Fruit fly (Drosophila melanogaster) whole organism, embryonic: ENCODE data around the gene CG9839.

Source experiments
- CG10431 ChIP-seq: fragments of 200-800 bp; sonication (Bioruptor generic); optimal IDR thresholded peaks from 3 replicates; lab custom pipeline; 2018; ENCODE audit warnings: missing biosample characterization, mild to moderate bottlenecking, missing genetic modification characterization
- CG10462 ChIP-seq: fragments of 200-800 bp; sonication (Bioruptor generic); optimal IDR thresholded peaks from 2 replicates; lab custom pipeline; 2016; ENCODE audit warnings: missing biosample characterization, missing genetic modification characterization
- CG10565 ChIP-seq: fragments of 200-800 bp; sonication (Bioruptor generic); optimal IDR thresholded peaks from 3 replicates; lab custom pipeline; 2016; ENCODE audit warnings: missing biosample characterization, mild to moderate bottlenecking, missing genetic modification characterization
- CG10654 ChIP-seq: fragments of 200-800 bp; sonication (Bioruptor generic); optimal IDR thresholded peaks from 2 replicates; lab custom pipeline; 2016; ENCODE audit warnings: missing biosample characterization, missing genetic modification characterization
- CG10979 ChIP-seq: fragments of 200-800 bp; sonication (Bioruptor generic); optimal IDR thresholded peaks from 2 replicates; lab custom pipeline; 2018; ENCODE audit warnings: missing biosample characterization, mild to moderate bottlenecking, missing genetic modification characterization, moderate library complexity
- CG15269 ChIP-seq: fragments of 200-800 bp; sonication (Bioruptor generic); optimal IDR thresholded peaks from 2 replicates; lab custom pipeline; 2018; ENCODE audit warnings: missing biosample characterization, mild to moderate bottlenecking, missing genetic modification characterization, moderate library complexity
- CG16815 ChIP-seq: fragments of 200-800 bp; sonication (Bioruptor generic); optimal IDR thresholded peaks from 3 replicates; lab custom pipeline; 2017; ENCODE audit warnings: missing biosample characterization, mild to moderate bottlenecking, missing genetic modification characterization
- CG17186 ChIP-seq: fragments of 200-800 bp; sonication (Bioruptor generic); optimal IDR thresholded peaks from 3 replicates; lab custom pipeline; 2017; ENCODE audit warnings: missing biosample characterization, missing genetic modification reagents, missing genetic modification characterization
- CG17359 ChIP-seq: fragments of 200-800 bp; sonication (Bioruptor generic); optimal IDR thresholded peaks from 3 replicates; lab custom pipeline; 2018; ENCODE audit warnings: missing biosample characterization, mild to moderate bottlenecking, missing genetic modification characterization, moderate library complexity
- CG17568 ChIP-seq: fragments of 200-800 bp; sonication (Bioruptor generic); optimal IDR thresholded peaks from 2 replicates; lab custom pipeline; 2018; ENCODE audit warnings: missing biosample characterization, mild to moderate bottlenecking, missing genetic modification characterization, moderate library complexity
- CG17829 ChIP-seq: fragments of 200-800 bp; optimal IDR thresholded peaks from 2 replicates; lab custom pipeline; 2019; ENCODE audit warnings: missing biosample characterization, mild to moderate bottlenecking, missing genetic modification characterization, moderate library complexity
- CG17912 ChIP-seq: fragments of 200-800 bp; sonication (Bioruptor generic); optimal IDR thresholded peaks from 2 replicates; lab custom pipeline; 2018; ENCODE audit warnings: missing biosample characterization, mild to moderate bottlenecking, missing genetic modification characterization
- CG30403 ChIP-seq: fragments of 200-800 bp; sonication (Bioruptor generic); optimal IDR thresholded peaks from 3 replicates; lab custom pipeline; 2016; ENCODE audit warnings: missing biosample characterization, missing genetic modification characterization
- CG31224 ChIP-seq: fragments of 200-800 bp; sonication (Bioruptor generic); IDR thresholded peaks from 2 replicates; pipeline ENCODE4 v1.3.6; 2022; ENCODE audit warnings: missing biosample characterization, missing genetic modification characterization
- CG32772 ChIP-seq: fragments of 200-800 bp; sonication (Bioruptor generic); IDR thresholded peaks from 2 replicates; pipeline ENCODE4 v1.3.6; 2022; ENCODE audit warnings: missing biosample characterization, missing genetic modification characterization
- CG4617 ChIP-seq: fragments of 200-800 bp; sonication (Bioruptor generic); optimal IDR thresholded peaks from 3 replicates; lab custom pipeline; 2016; ENCODE audit warnings: missing biosample characterization, missing genetic modification characterization, borderline replicate concordance
- CG5245 ChIP-seq: fragments of 200-800 bp; sonication (Bioruptor generic); optimal IDR thresholded peaks from 3 replicates; lab custom pipeline; 2016; ENCODE audit warnings: missing biosample characterization, missing genetic modification characterization
- CG8924 ChIP-seq: fragments of 200-800 bp; optimal IDR thresholded peaks from 3 replicates; lab custom pipeline; 2019; ENCODE audit warnings: missing biosample characterization, mild to moderate bottlenecking, missing genetic modification characterization, moderate library complexity
- CG9932 ChIP-seq: fragments of 200-800 bp; sonication (Bioruptor generic); IDR thresholded peaks from 2 replicates; pipeline ENCODE4 v1.3.6; 2022; ENCODE audit warnings: missing biosample characterization, missing genetic modification characterization
- Chrac-16 ChIP-seq: fragments of 200-800 bp; sonication (Bioruptor generic); optimal IDR thresholded peaks from 3 replicates; lab custom pipeline; 2016; ENCODE audit warnings: missing biosample characterization, missing genetic modification characterization
- Dref ChIP-seq: fragments of 200-800 bp; sonication (Bioruptor generic); IDR thresholded peaks from 2 replicates; pipeline ENCODE4 v1.3.6; 2022; ENCODE audit warnings: missing biosample characterization, missing genetic modification characterization
- E2f2 ChIP-seq: fragments of 200-800 bp; sonication (Bioruptor generic); IDR thresholded peaks from 2 replicates; pipeline ENCODE4 v1.3.6; 2022; ENCODE audit warnings: missing biosample characterization, missing genetic modification characterization
- HHEX ChIP-seq: fragments of 200-800 bp; sonication (Bioruptor generic); optimal IDR thresholded peaks from 3 replicates; lab custom pipeline; 2017; ENCODE audit warnings: missing biosample characterization, mild to moderate bottlenecking, missing genetic modification characterization, missing genetic modification reagents
- Hr78 ChIP-seq, 2 experiments: fragments of 200-800 bp in 1 of 2; fragments of >200 bp in 1 of 2; sonication (Bioruptor generic) in 1 of 2; optimal IDR thresholded peaks; 2 replicates each; lab custom pipeline; 2017 to 2019; ENCODE audit warnings: missing biosample characterization in 2 of 2, missing genetic modification characterization in 2 of 2, mild to moderate bottlenecking in 1 of 2, moderate library complexity in 1 of 2
- Mrtf ChIP-seq: fragments of 200-800 bp; sonication (Bioruptor generic); IDR thresholded peaks from 3 replicates; pipeline ENCODE4 v1.3.6; 2022; ENCODE audit warnings: missing biosample characterization, missing genetic modification characterization
- NC2β ChIP-seq: fragments of 200-800 bp; sonication (Bioruptor generic); optimal IDR thresholded peaks from 2 replicates; lab custom pipeline; 2016; ENCODE audit warnings: missing biosample characterization, missing genetic modification characterization
- Nf-YB ChIP-seq: fragments of 200-800 bp; sonication (Bioruptor generic); optimal IDR thresholded peaks from 3 replicates; lab custom pipeline; 2019; ENCODE audit warnings: missing biosample characterization, mild to moderate bottlenecking, missing genetic modification characterization, moderate library complexity
- Nf-YC ChIP-seq: fragments of 200-800 bp; optimal IDR thresholded peaks from 3 replicates; lab custom pipeline; 2019; ENCODE audit warnings: missing biosample characterization, mild to moderate bottlenecking, missing genetic modification characterization, moderate library complexity
- Sin3A ChIP-seq: fragments of >200 bp; optimal IDR thresholded peaks from 2 replicates; lab custom pipeline; 2018
- TFAM ChIP-seq: fragments of 200-800 bp; sonication (Bioruptor generic); optimal IDR thresholded peaks from 2 replicates; lab custom pipeline; 2017; ENCODE audit warnings: missing biosample characterization, missing genetic modification characterization, inconsistent platforms
- Usf ChIP-seq: fragments of 200-800 bp; sonication (Bioruptor generic); optimal IDR thresholded peaks from 2 replicates; lab custom pipeline; 2017; ENCODE audit warnings: missing genotype, missing biosample characterization, missing genetic modification characterization
- ap ChIP-seq: fragments of 200-800 bp; sonication (Bioruptor generic); IDR thresholded peaks from 2 replicates; pipeline ENCODE4 v1.3.6; 2022; ENCODE audit warnings: missing biosample characterization, missing genetic modification characterization
- ci ChIP-seq: fragments of 200-800 bp; sonication (Bioruptor generic); IDR thresholded peaks from 3 replicates; pipeline ENCODE4 v1.3.6; 2022; ENCODE audit warnings: missing biosample characterization, missing genetic modification characterization
- cwo ChIP-seq: fragments of 200-800 bp; sonication (Bioruptor generic); optimal IDR thresholded peaks from 3 replicates; lab custom pipeline; 2017; ENCODE audit warnings: missing biosample characterization, missing genetic modification characterization, mild to moderate bottlenecking, moderate library complexity, missing genetic modification reagents
- dmrt99B ChIP-seq: fragments of 200-800 bp; sonication (Bioruptor generic); optimal IDR thresholded peaks from 2 replicates; lab custom pipeline; 2018; ENCODE audit warnings: missing biosample characterization, mild to moderate bottlenecking, missing genetic modification characterization, moderate library complexity
- dpn ChIP-seq, 2 experiments: fragments of 200-800 bp; sonication (Bioruptor generic); optimal IDR thresholded peaks; 3 replicates each; lab custom pipeline; 2016; ENCODE audit warnings: missing biosample characterization in 2 of 2, missing genetic modification characterization in 2 of 2
- dysf ChIP-seq: fragments of 200-800 bp; sonication (Bioruptor generic); IDR thresholded peaks from 3 replicates; pipeline ENCODE4 v1.3.6; 2022; ENCODE audit warnings: missing biosample characterization, missing genetic modification characterization
- en ChIP-seq: fragments of 200-800 bp; sonication (Bioruptor generic); optimal IDR thresholded peaks from 2 replicates; lab custom pipeline; 2016; ENCODE audit warnings: missing biosample characterization, missing genetic modification characterization
- esg ChIP-seq: fragments of 200-800 bp; sonication (Bioruptor generic); conservative IDR thresholded peaks from 2 replicates; pipeline ENCODE4 v1.3.6; 2022; ENCODE audit warnings: missing biosample characterization, missing genetic modification characterization
- eyg ChIP-seq: fragments of 200-800 bp; sonication (Bioruptor generic); optimal IDR thresholded peaks from 3 replicates; lab custom pipeline; 2016; ENCODE audit warnings: missing biosample characterization, missing genetic modification characterization
- gcm ChIP-seq: fragments of 200-800 bp; sonication (Bioruptor generic); optimal IDR thresholded peaks from 2 replicates; lab custom pipeline; 2019; ENCODE audit warnings: missing biosample characterization, mild to moderate bottlenecking, missing genetic modification characterization, moderate library complexity
- grau ChIP-seq: fragments of 200-800 bp; optimal IDR thresholded peaks from 3 replicates; lab custom pipeline; 2019; ENCODE audit warnings: missing biosample characterization, mild to moderate bottlenecking, missing genetic modification characterization, moderate library complexity
- lola ChIP-seq, 3 experiments: fragments of >200 bp in 2 of 3; fragments of 200-800 bp in 1 of 3; sonication (Bioruptor generic) in 1 of 3; optimal IDR thresholded peaks; 2 replicates each; lab custom pipeline; 2017 to 2019; ENCODE audit warnings: missing biosample characterization in 3 of 3, missing genetic modification characterization in 3 of 3, mild to moderate bottlenecking in 1 of 3, moderate library complexity in 1 of 3
- lov ChIP-seq, 2 experiments: fragments of 200-800 bp in 1 of 2; fragments of >200 bp in 1 of 2; sonication (Bioruptor generic) in 1 of 2; IDR thresholded peaks in 1 of 2; optimal IDR thresholded peaks in 1 of 2; 2 replicates in 1 of 2; 3 replicates in 1 of 2; pipeline versions ENCODE4 v1.3.6 to Lab custom; 2017 to 2022; ENCODE audit warnings: missing biosample characterization in 1 of 2, missing genetic modification characterization in 1 of 2
- oc ChIP-seq: fragments of 200-800 bp; sonication (Bioruptor generic); optimal IDR thresholded peaks from 2 replicates; lab custom pipeline; 2018; ENCODE audit warnings: missing biosample characterization, mild to moderate bottlenecking, missing genetic modification characterization, moderate library complexity
- scrt ChIP-seq: fragments of 200-800 bp; sonication (Bioruptor generic); optimal IDR thresholded peaks from 2 replicates; lab custom pipeline; 2018; ENCODE audit warnings: missing biosample characterization, mild to moderate bottlenecking, missing genetic modification characterization, moderate library complexity
- sens ChIP-seq: fragments of 200-800 bp; sonication (Bioruptor generic); peaks from one replicate; lab custom pipeline; 2016; ENCODE audit warnings: missing biosample characterization, missing genetic modification characterization
- ttk ChIP-seq: fragments of 200-800 bp; sonication (Bioruptor generic); IDR thresholded peaks from 2 replicates; pipeline ENCODE4 v2.1.2; 2022; ENCODE audit warnings: missing biosample characterization, missing genetic modification characterization

CG9839 gene

dm6 chr3R:8849373-8850228 lies 44.0 kb upstream of the CG9839 start (continued):
- TF ChIP-seq grau (tag; lab: Kevin White, UChicago) (peak; percentile 40), esg (GFP tag; lab: Robert Waterston, UW) (peak; percentile 29; the same call in 1 of the 2 replicates), CG8924 (tag; lab: Kevin White, UChicago) (peak; percentile 32), CG5245 (GFP tag; lab: Kevin White, UChicago) (peak; percentile 5), Sin3A (lab: Kevin White, UChicago) (no peak), CG17568 (GFP tag; lab: Kevin White, UChicago) (no peak), CG10979 (peak; percentile 59), CG9932 (GFP tag; lab: Robert Waterston, UW) (no peak), Nf-YC (tag; lab: Kevin White, UChicago) (no peak), Dref (GFP tag; lab: Robert Waterston, UW) (no peak), CG30403 (peak; percentile 31), CG4617 (GFP tag; lab: Kevin White, UChicago) (no peak), dpn (GFP tag; optimal IDR thresholded peaks at IDR 0.05; lab: Kevin White, UChicago) (peak in 1 of 2 experiments; percentile 0), Hr78 (GFP tag; optimal IDR thresholded peaks at IDR 0.05; lab: Kevin White, UChicago) (no peak), ci (GFP tag; lab: Robert Waterston, UW) (0 out of 3 replicates have a peak, but pooled peaks have one; percentile 43), scrt (GFP tag; lab: Kevin White, UChicago) (no peak), CG10462 (GFP tag; lab: Kevin White, UChicago) (no peak), oc (no peak), sens (GFP tag; lab: Kevin White, UChicago) (peak; percentile 71), en (GFP tag; lab: Kevin White, UChicago) (no peak), CG31224 (GFP tag; lab: Robert Waterston, UW) (no peak), CG10431 (no peak), TFAM (GFP tag; lab: Kevin White, UChicago) (no peak), CG15269 (tag; lab: Kevin White, UChicago) (peak; percentile 6), Chrac-16 (GFP tag; lab: Kevin White, UChicago) (peak; percentile 34), Nf-YB (GFP tag; lab: Kevin White, UChicago) (peak; percentile 1), CG10565 (GFP tag; lab: Kevin White, UChicago) (no peak), ttk (GFP tag; lab: Robert Waterston, UW) (no peak), lov (optimal IDR thresholded peaks at IDR 0.05; lab: Kevin White, UChicago) (no peak), lov (GFP tag; IDR thresholded peaks at IDR 0.05; lab: Robert Waterston, UW) (no peak), Mrtf (no peak), Usf (GFP tag; lab: Kevin White, UChicago) (no peak), HHEX (GFP tag; lab: Kevin White, UChicago) (no peak), E2f2 (GFP tag; lab: Robert Waterston, UW) (no peak; the same call in 1 of the 2 replicates), gcm (peak; percentile 5), dmrt99B (peak; percentile 24), cwo (GFP tag; lab: Kevin White, UChicago) (no peak), ap (no peak), CG10654 (peak; percentile 1), CG17912 (GFP tag; lab: Kevin White, UChicago) (no peak), lola (GFP tag; optimal IDR thresholded peaks at IDR 0.05; lab: Kevin White, UChicago) (peak in 1 of 3 experiments; percentile 60), eyg (no peak), NC2β (GFP tag; lab: Kevin White, UChicago) (no peak), dysf (GFP tag; lab: Robert Waterston, UW) (no peak), CG17829 (tag; lab: Kevin White, UChicago) (peak; percentile 53), CG17359 (tag; lab: Kevin White, UChicago) (peak; percentile 35), CG32772 (GFP tag; lab: Robert Waterston, UW) (no peak), CG16815 (GFP tag; lab: Kevin White, UChicago) (peak; percentile 37), CG17186 (GFP tag; lab: Kevin White, UChicago) (no peak)
